Worm (Caenorhabditis elegans): ENCODE data around the gene tpk-1.

tpk-1 gene

ce11 chrIII:8937571-8937970 is 25.6 kb downstream of the tpk-1 start (continued):
- TF ChIP-seq nhr-25 (tag; optimal IDR thresholded peaks at IDR 0.05; ENCODE audit: borderline replicate concordance, insufficient read depth) (peak; percentile 54), gei-8 (GFP tag; optimal IDR thresholded peaks at IDR 0.05) (peak; percentile 62), daf-8 (GFP tag; IDR thresholded peaks at IDR 0.05) (no peak), ztf-7 (tag; optimal IDR thresholded peaks at IDR 0.05) (peak; percentile 46), ceh-28 (tag; optimal IDR thresholded peaks at IDR 0.05) (no peak), Y48G9A.11 (GFP tag; IDR thresholded peaks at IDR 0.05) (peak; percentile 53; the same call in 1 of the 2 replicates), spr-3 (GFP tag; optimal IDR thresholded peaks at IDR 0.05) (peak; percentile 30), ceh-82 (tag; optimal IDR thresholded peaks at IDR 0.05) (no peak), arid-1 (GFP tag; conservative IDR thresholded peaks at IDR 0.05) (peak; percentile 87), set-16 (GFP tag; IDR thresholded peaks at IDR 0.05) (no peak), nhr-102 (tag; optimal IDR thresholded peaks at IDR 0.05) (no peak), nhr-76 (tag; optimal IDR thresholded peaks at IDR 0.05) (no peak), ceh-32 (tag; optimal IDR thresholded peaks at IDR 0.05; ENCODE audit: poor library complexity) (peak; percentile 5), lin-29 (GFP tag; IDR thresholded peaks at IDR 0.05) (0 out of 2 replicates have a peak, but pooled peaks have one; percentile 55), fkh-10 (GFP tag; optimal IDR thresholded peaks at IDR 0.05) (no peak), snpc-4 (tag; optimal IDR thresholded peaks at IDR 0.05) (no peak), unc-39 (tag; optimal IDR thresholded peaks at IDR 0.05) (no peak), unc-62 (GFP tag; optimal IDR thresholded peaks at IDR 0.05 in 1 of 2) (peak in 1 of 2 experiments; percentile 99), unc-62 (tag; optimal IDR thresholded peaks at IDR 0.05) (no peak), F37D6.2 (tag; optimal IDR thresholded peaks at IDR 0.05) (peak; percentile 50), attf-4 (tag; optimal IDR thresholded peaks at IDR 0.05) (no peak), zag-1 (tag; optimal IDR thresholded peaks at IDR 0.05) (no peak), skn-1 (tag; optimal IDR thresholded peaks at IDR 0.05) (no peak), pha-4 (GFP tag; IDR thresholded peaks at IDR 0.05) (peak; percentile 82), pha-4 (tag; optimal IDR thresholded peaks at IDR 0.05) (no peak), ZK337.2 (GFP tag; IDR thresholded peaks at IDR 0.05) (peak; percentile 78), jun-1 (tag; optimal IDR thresholded peaks at IDR 0.05) (peak; percentile 21), F49E8.2 (tag; optimal IDR thresholded peaks at IDR 0.05; ENCODE audit: borderline replicate concordance) (peak; percentile 73), ceh-44 (GFP tag; IDR thresholded peaks at IDR 0.05) (peak; percentile 74; the same call in 1 of the 2 replicates), ZK546.5 (tag; optimal IDR thresholded peaks at IDR 0.05) (no peak), ceh-62 (tag; optimal IDR thresholded peaks at IDR 0.05) (no peak), ztf-11 (tag; optimal IDR thresholded peaks at IDR 0.05) (no peak), zfp-2 (tag; optimal IDR thresholded peaks at IDR 0.05) (no peak), lin-15B (tag; optimal IDR thresholded peaks at IDR 0.05) (no peak), php-3 (GFP tag; IDR thresholded peaks at IDR 0.05) (no peak; the same call in 1 of the 2 replicates), lim-7 (GFP tag; IDR thresholded peaks at IDR 0.05) (peak; percentile 94), R02D3.7 (tag; optimal IDR thresholded peaks at IDR 0.05) (no peak), F10B5.3 (tag; optimal IDR thresholded peaks at IDR 0.05) (peak; percentile 7), mxl-3 (GFP tag; optimal IDR thresholded peaks at IDR 0.05) (peak; percentile 75), madf-9 (GFP tag; conservative IDR thresholded peaks at IDR 0.05) (peak; percentile 65; the same call in 1 of the 2 replicates), daf-12 (tag; optimal IDR thresholded peaks at IDR 0.05) (no peak), mep-1 (tag; optimal IDR thresholded peaks at IDR 0.05) (peak; percentile 76), mxl-2 (GFP tag; conservative IDR thresholded peaks at IDR 0.05) (0 out of 2 replicates have a peak, but pooled peaks have one; percentile 57), saeg-2 (GFP tag; IDR thresholded peaks at IDR 0.05) (no peak), Y105C5A.15 (GFP tag; IDR thresholded peaks at IDR 0.05) (peak; percentile 21; the same call in 1 of the 2 replicates), ces-1 (GFP tag; optimal IDR thresholded peaks at IDR 0.05) (no peak), nhr-77 (tag; optimal IDR thresholded peaks at IDR 0.05) (peak; percentile 58), nhr-42 (GFP tag; IDR thresholded peaks at IDR 0.05) (peak; percentile 62; the same call in 1 of the 2 replicates), pqm-1 (tag; optimal IDR thresholded peaks at IDR 0.05) (no peak), hlh-11 (tag; optimal IDR thresholded peaks at IDR 0.05) (peak; percentile 81), ama-1 (optimal IDR thresholded peaks at IDR 0.05) (no peak), dmd-6 (GFP tag; IDR thresholded peaks at IDR 0.05) (peak; percentile 80), tra-1 (GFP tag; IDR thresholded peaks at IDR 0.05) (peak; percentile 71)
